Worm (Caenorhabditis elegans): ENCODE measurements around the gene Y37A1B.7.

DNA sequence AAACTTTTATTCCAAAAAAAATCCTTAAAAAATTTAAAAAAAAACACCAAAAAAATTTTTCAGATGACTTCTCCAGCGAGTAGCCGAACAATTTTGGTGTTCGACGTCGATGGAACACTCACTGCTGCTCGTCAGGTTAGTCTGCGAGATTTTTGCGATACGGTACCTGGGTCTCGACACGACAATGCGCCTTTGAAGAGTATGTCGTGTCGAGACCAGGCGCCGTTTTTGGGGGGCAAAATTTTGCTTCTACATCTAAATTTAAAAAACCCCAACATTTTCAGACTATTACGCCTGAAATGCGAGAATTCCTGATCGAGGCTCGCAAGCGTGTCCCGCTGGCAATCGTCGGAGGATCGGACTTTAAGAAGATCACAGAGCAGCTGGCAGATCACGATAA is 39.9 kb upstream of the Y37A1B.7 start, which contains the start of gene F52B11.2:
- TF ChIP-seq W03F9.2 (tag; optimal IDR thresholded peaks at IDR 0.05) (no peak), him-1 (tag; optimal IDR thresholded peaks at IDR 0.05) (no peak)
